In the genomic region with DNA sequence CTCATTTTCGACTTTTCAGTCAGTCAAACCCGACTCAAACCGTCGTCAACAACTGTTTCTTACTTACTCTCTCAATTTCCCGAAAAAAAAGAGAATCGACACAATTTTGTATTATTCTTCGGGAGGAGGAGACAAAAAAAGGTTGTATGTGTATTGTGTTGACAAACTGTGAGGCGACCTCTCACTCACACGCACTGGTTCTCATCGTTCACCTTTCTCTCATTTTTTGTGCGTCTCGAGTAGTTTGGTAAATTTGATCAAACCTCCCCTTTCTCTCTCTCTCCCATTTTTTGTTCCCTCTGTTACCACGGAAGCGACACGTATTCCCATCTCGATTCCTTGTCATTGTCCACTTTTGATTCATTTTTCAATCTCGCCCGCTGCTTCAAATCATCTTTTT, we compare ENCODE assay signal across 1 worm cellular context.
TF ChIP-seq lines count a peak whose summit lies in the region.

No protein-coding gene starts in this region.

TF ChIP-seq in whole organism, L1 larva, 84 proteins besides CTCF, POLR2A, EP300 and RAD21 (continued from another document):
- TF ChIP-seq ceh-88 (GFP tag; IDR thresholded peaks at IDR 0.05; lab: Robert Waterston, UW) (no peak), ets-5 (GFP tag; IDR thresholded peaks at IDR 0.05; lab: Robert Waterston, UW) (no peak), F16B12.6 (tag; optimal IDR thresholded peaks at IDR 0.05; lab: Kevin White, UChicago) (no peak)
